Fruit fly (Drosophila melanogaster) whole organism, embryonic: Measurements from ENCODE around the gene dlg1.

Experiments
- Atf3 ChIP-seq: fragments of 200-800 bp; sonication (Bioruptor generic); optimal IDR thresholded peaks from 3 replicates; lab custom pipeline; 2016; ENCODE audit warnings: missing biosample characterization, missing genetic modification characterization
- BEAF-32 ChIP-seq: fragments of 200-800 bp; sonication (Bioruptor generic); optimal IDR thresholded peaks from 3 replicates; lab custom pipeline; 2017; ENCODE audit warnings: missing biosample characterization, missing genetic modification characterization, mild to moderate bottlenecking, moderate library complexity, missing genetic modification reagents
- CG1233 ChIP-seq: fragments of 200-800 bp; sonication (Bioruptor generic); optimal IDR thresholded peaks from 4 replicates; lab custom pipeline; 2018; ENCODE audit warnings: missing biosample characterization, mild to moderate bottlenecking, missing genetic modification characterization
- CG16779 ChIP-seq: fragments of 200-800 bp; sonication (Bioruptor generic); IDR thresholded peaks from 2 replicates; pipeline ENCODE4 v1.3.6; 2022; ENCODE audit warnings: missing biosample characterization, missing genetic modification characterization
- CG6654 ChIP-seq: fragments of 200-800 bp; sonication (Bioruptor generic); optimal IDR thresholded peaks from 2 replicates; lab custom pipeline; 2017; ENCODE audit warnings: missing biosample characterization, mild to moderate bottlenecking, missing genetic modification characterization
- CG8478 ChIP-seq: fragments of >200 bp; optimal IDR thresholded peaks from 2 replicates; lab custom pipeline; 2018
- E2f1 ChIP-seq: fragments of 200-800 bp; sonication (Bioruptor generic); IDR thresholded peaks from 2 replicates; pipeline ENCODE4 v1.3.6; 2022; ENCODE audit warnings: missing biosample characterization, missing genetic modification characterization
- lilli ChIP-seq: fragments of 200-800 bp; sonication (Bioruptor generic); optimal IDR thresholded peaks from 3 replicates; lab custom pipeline; 2016; ENCODE audit warnings: missing biosample characterization, missing genetic modification characterization
- nerfin-2 ChIP-seq: fragments of 200-800 bp; sonication (Bioruptor generic); IDR thresholded peaks from 2 replicates; pipeline ENCODE4 v1.3.6; 2022; ENCODE audit warnings: missing biosample characterization, missing genetic modification characterization; ENCODE audit not compliant: partially characterized antibody
- pum ChIP-seq: fragments of 200-800 bp; sonication (Bioruptor generic); optimal IDR thresholded peaks from 2 replicates; lab custom pipeline; 2016; ENCODE audit warnings: missing biosample characterization, missing genetic modification characterization
- vnd ChIP-seq: fragments of 200-800 bp; sonication (Bioruptor generic); IDR thresholded peaks from 3 replicates; pipeline ENCODE4 v1.3.6; 2022; ENCODE audit warnings: missing biosample characterization, missing genetic modification characterization; ENCODE audit not compliant: partially characterized antibody

dm6 chrX:11385498-11385897 is 16.0 kb downstream of the dlg1 start:
- no peak for TF ChIP-seq E2f1 (GFP tag; lab: Robert Waterston, UW)
- TF ChIP-seq lilli (GFP tag; lab: Kevin White, UChicago) = no peak
- TF ChIP-seq pum (GFP tag; lab: Kevin White, UChicago) = no peak
- no peak for TF ChIP-seq Atf3 (GFP tag; lab: Kevin White, UChicago)
- TF ChIP-seq CG1233 (GFP tag; lab: Kevin White, UChicago) = no peak
- no peak for TF ChIP-seq nerfin-2 (GFP tag; lab: Robert Waterston, UW)
- no peak for TF ChIP-seq CG6654 (GFP tag; lab: Kevin White, UChicago)
- TF ChIP-seq vnd (GFP tag; lab: Robert Waterston, UW) = no peak
- TF ChIP-seq BEAF-32 (GFP tag; lab: Kevin White, UChicago) = no peak
- no peak for TF ChIP-seq CG8478
- no peak for TF ChIP-seq CG16779 (GFP tag; lab: Robert Waterston, UW)
